Fruit fly (Drosophila melanogaster) whole organism, wandering third instar larva: ENCODE results near the gene CG15517.

Experiments
- Abd-B ChIP-seq: fragments of >200 bp; optimal IDR thresholded peaks from 2 replicates; lab custom pipeline; 2017; ENCODE audit warnings: missing biosample characterization, missing genetic modification characterization
- CG32264 ChIP-seq: fragments of 200-800 bp; sonication (Bioruptor generic); optimal IDR thresholded peaks from 2 replicates; lab custom pipeline; 2016; ENCODE audit warnings: missing biosample characterization, missing genetic modification characterization
- CG9705 ChIP-seq: fragments of 200-800 bp; sonication (Bioruptor generic); optimal IDR thresholded peaks from 2 replicates; lab custom pipeline; 2018; ENCODE audit warnings: missing biosample characterization, mild to moderate bottlenecking, missing genetic modification characterization
- CrebA ChIP-seq: fragments of 200-800 bp; sonication (Bioruptor generic); optimal IDR thresholded peaks from 2 replicates; lab custom pipeline; 2016; ENCODE audit warnings: missing biosample characterization, mild to moderate bottlenecking, missing genetic modification characterization, borderline replicate concordance
- Dfd ChIP-seq: fragments of >200 bp; optimal IDR thresholded peaks from 2 replicates; lab custom pipeline; 2017; ENCODE audit warnings: missing biosample characterization, missing genetic modification characterization
- Dif ChIP-seq: fragments of 200-275, 200-300 bp; sonication (Bioruptor generic); optimal IDR thresholded peaks from 2 replicates; lab custom pipeline; 2018; ENCODE audit warnings: missing biosample characterization, missing genetic modification characterization; ENCODE audit not compliant: partially characterized antibody
- GATAd ChIP-seq: sonication (Bioruptor generic); optimal IDR thresholded peaks from 2 replicates; lab custom pipeline; 2016; ENCODE audit warnings: missing biosample characterization, missing genetic modification characterization
- HLH106 ChIP-seq: fragments of 200-800 bp; optimal IDR thresholded peaks from 3 replicates; lab custom pipeline; 2019; ENCODE audit warnings: missing biosample characterization, mild to moderate bottlenecking, missing genetic modification characterization, moderate library complexity
- Hnf4 ChIP-seq: fragments of 200-800 bp; sonication (Bioruptor generic); optimal IDR thresholded peaks from 2 replicates; lab custom pipeline; 2016; ENCODE audit warnings: missing biosample characterization, mild to moderate bottlenecking, missing genetic modification characterization
- Hr78 ChIP-seq: fragments of >200 bp; optimal IDR thresholded peaks from 2 replicates; lab custom pipeline; 2017; ENCODE audit warnings: missing biosample characterization, missing genetic modification characterization
- Hr83 ChIP-seq: fragments of 200-300 bp; sonication (Bioruptor generic); optimal IDR thresholded peaks from 2 replicates; lab custom pipeline; 2016; ENCODE audit warnings: missing biosample characterization, mild to moderate bottlenecking, missing genetic modification characterization, moderate library complexity; ENCODE audit not compliant: poor library complexity, severe bottlenecking
- Jra ChIP-seq: sonication (Bioruptor generic); optimal IDR thresholded peaks from 2 replicates; lab custom pipeline; 2016; ENCODE audit warnings: missing biosample characterization, missing genetic modification characterization
- Mio ChIP-seq: sonication (Bioruptor generic); optimal IDR thresholded peaks from 2 replicates; lab custom pipeline; 2016; ENCODE audit warnings: missing biosample characterization, missing genetic modification characterization
- Myc ChIP-seq: fragments of >200 bp; optimal IDR thresholded peaks from 2 replicates; lab custom pipeline; 2017
- N ChIP-seq: fragments of >200 bp; optimal IDR thresholded peaks from 2 replicates; lab custom pipeline; 2018; ENCODE audit warnings: missing biosample characterization, missing external identifiers, missing genetic modification characterization
- Rel ChIP-seq, 2 experiments: fragments of 200-800 bp; sonication (Bioruptor generic) in 1 of 2; optimal IDR thresholded peaks; 2 replicates in 1 of 2; 3 replicates in 1 of 2; lab custom pipeline; 2016 to 2019; ENCODE audit warnings: mild to moderate bottlenecking in 2 of 2, missing biosample characterization in 2 of 2, missing genetic modification characterization in 2 of 2, moderate library complexity in 1 of 2
- Sp1 ChIP-seq: fragments of 200-800 bp; sonication (Bioruptor generic); optimal IDR thresholded peaks from 3 replicates; lab custom pipeline; 2019; ENCODE audit warnings: missing biosample characterization, mild to moderate bottlenecking, missing genetic modification characterization, moderate library complexity
- Vsx2 ChIP-seq: fragments of 200-300, 225-300 bp; sonication (Bioruptor generic); optimal IDR thresholded peaks from 2 replicates; lab custom pipeline; 2018; ENCODE audit warnings: missing biosample characterization, missing genetic modification characterization; ENCODE audit not compliant: partially characterized antibody
- br ChIP-seq: fragments of 200-800 bp; sonication (Bioruptor generic); optimal IDR thresholded peaks from 2 replicates; lab custom pipeline; 2016; ENCODE audit warnings: missing biosample characterization, missing genetic modification characterization
- brk ChIP-seq: fragments of 200-800 bp; sonication (Bioruptor generic); optimal IDR thresholded peaks from 2 replicates; lab custom pipeline; 2016; ENCODE audit warnings: missing biosample characterization, mild to moderate bottlenecking, missing genetic modification characterization
- dl ChIP-seq, 2 experiments: fragments of 175-275, 200-275 bp in 1 of 2; fragments of 200-275 bp in 1 of 2; sonication (Bioruptor generic); optimal IDR thresholded peaks; lab custom pipeline; 2018; ENCODE audit warnings: mild to moderate bottlenecking in 2 of 2, missing biosample characterization in 2 of 2, missing genetic modification characterization in 2 of 2, moderate library complexity in 2 of 2; ENCODE audit not compliant: partially characterized antibody in 2 of 2, insufficient read depth in 1 of 2
- dmrt93B ChIP-seq: fragments of 200-800 bp; sonication (Bioruptor generic); optimal IDR thresholded peaks from 2 replicates; lab custom pipeline; 2018; ENCODE audit warnings: missing biosample characterization, mild to moderate bottlenecking, missing genetic modification characterization
- dsf ChIP-seq: sonication (Bioruptor generic); optimal IDR thresholded peaks from 2 replicates; lab custom pipeline; 2016; ENCODE audit warnings: missing biosample characterization, missing genetic modification characterization, borderline replicate concordance
- ey ChIP-seq: fragments of 200-800 bp; sonication (Bioruptor generic); optimal IDR thresholded peaks from 2 replicates; lab custom pipeline; 2016; ENCODE audit warnings: missing biosample characterization, missing genetic modification characterization
- foxo ChIP-seq, 2 experiments: fragments of 200-800 bp; sonication (Bioruptor generic); optimal IDR thresholded peaks; 2 replicates in 1 of 2; 3 replicates in 1 of 2; lab custom pipeline; 2016 to 2017; ENCODE audit warnings: missing biosample characterization in 2 of 2, missing genetic modification characterization in 2 of 2
- h ChIP-seq: fragments of 200-800 bp; sonication (Bioruptor generic); optimal IDR thresholded peaks from 3 replicates; lab custom pipeline; 2016; ENCODE audit warnings: missing biosample characterization, mild to moderate bottlenecking, missing genetic modification characterization
- jim ChIP-seq: fragments of 175-275, 200-325 bp; sonication (Bioruptor generic); optimal IDR thresholded peaks from 2 replicates; lab custom pipeline; 2016; ENCODE audit warnings: missing biosample characterization, mild to moderate bottlenecking, missing genetic modification characterization
- lola ChIP-seq: fragments of >200 bp; optimal IDR thresholded peaks from 2 replicates; lab custom pipeline; 2017; ENCODE audit warnings: missing biosample characterization, missing genetic modification characterization
- pan ChIP-seq: fragments of >200 bp; optimal IDR thresholded peaks from 2 replicates; lab custom pipeline; 2017
- psq ChIP-seq: fragments of 200-800 bp; sonication (Bioruptor generic); optimal IDR thresholded peaks from 3 replicates; lab custom pipeline; 2017; ENCODE audit warnings: missing biosample characterization, mild to moderate bottlenecking, missing genetic modification characterization, moderate library complexity
- rgr ChIP-seq: fragments of 200-800 bp; sonication (Bioruptor generic); optimal IDR thresholded peaks from 3 replicates; lab custom pipeline; 2016; ENCODE audit warnings: missing biosample characterization, mild to moderate bottlenecking, missing genetic modification characterization
- sage ChIP-seq: fragments of 200-800 bp; sonication (Bioruptor generic); optimal IDR thresholded peaks from 2 replicates; lab custom pipeline; 2016; ENCODE audit warnings: missing biosample characterization, mild to moderate bottlenecking, missing genetic modification characterization
- sv ChIP-seq: fragments of 200-800 bp; sonication (Bioruptor generic); optimal IDR thresholded peaks from 3 replicates; lab custom pipeline; 2016; ENCODE audit warnings: missing biosample characterization, missing genetic modification characterization
- tai ChIP-seq: sonication (Bioruptor generic); optimal IDR thresholded peaks from 2 replicates; lab custom pipeline; 2016; ENCODE audit warnings: missing biosample characterization, missing genetic modification characterization
- usp ChIP-seq: fragments of >200 bp; optimal IDR thresholded peaks from 2 replicates; lab custom pipeline; 2017; ENCODE audit warnings: missing biosample characterization, missing genetic modification characterization
- woc ChIP-seq: sonication (Bioruptor generic); optimal IDR thresholded peaks from 2 replicates; lab custom pipeline; 2016; ENCODE audit warnings: missing biosample characterization, mild to moderate bottlenecking, missing genetic modification characterization

CG15517 gene

dm6 chr3R:29868676-29869349 is 34.8 kb downstream of the CG15517 start, which contains the start of gene Zip99C (continued):
- TF ChIP-seq jim (GFP tag; lab: Kevin White, UChicago), result no peak
- TF ChIP-seq woc (GFP tag; lab: Kevin White, UChicago), result peak; percentile 32
- no peak for TF ChIP-seq ey (GFP tag; lab: Kevin White, UChicago)
- peak; percentile 13 for TF ChIP-seq GATAd (GFP tag; lab: Kevin White, UChicago)
- TF ChIP-seq pan (lab: Kevin White, UChicago), result no peak
- TF ChIP-seq h (GFP tag; lab: Kevin White, UChicago), result peak; percentile 31
- no peak for TF ChIP-seq Abd-B (GFP tag; lab: Kevin White, UChicago)
- TF ChIP-seq Vsx2, result no peak
- no peak for TF ChIP-seq N (GFP tag; lab: Kevin White, UChicago)

DNA sequence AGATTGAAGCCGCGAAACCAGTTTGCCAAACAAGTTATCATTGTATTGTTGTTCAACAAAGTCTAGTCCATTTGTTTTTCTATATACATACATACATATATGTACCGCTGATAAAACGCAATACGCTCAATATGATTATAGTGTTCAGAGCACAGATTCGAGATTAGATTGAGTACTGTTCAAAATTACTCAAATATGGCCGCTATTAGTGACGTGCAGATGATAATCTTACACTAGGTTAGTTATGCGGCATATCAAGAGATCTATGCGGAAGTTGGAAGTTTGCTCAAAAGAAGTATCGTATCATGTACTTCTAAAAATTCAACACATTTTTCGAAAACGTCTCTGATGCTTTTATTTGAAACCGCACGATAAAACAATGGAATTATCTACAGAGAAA is 35.7 kb downstream of the CG15517 start:
- TF ChIP-seq Sp1 (GFP tag; lab: Kevin White, UChicago) (no peak), tai (GFP tag; lab: Kevin White, UChicago) (no peak), Abd-B (GFP tag; lab: Kevin White, UChicago) (no peak), Vsx2 (no peak), jim (GFP tag; lab: Kevin White, UChicago) (no peak), N (GFP tag; lab: Kevin White, UChicago) (no peak), HLH106 (tag; lab: Kevin White, UChicago) (no peak), usp (GFP tag; lab: Kevin White, UChicago) (no peak), woc (GFP tag; lab: Kevin White, UChicago) (no peak), Jra (no peak), rgr (GFP tag; lab: Kevin White, UChicago) (no peak), brk (GFP tag; lab: Kevin White, UChicago) (no peak), Dif (GFP tag; lab: Kevin White, UChicago) (no peak), Hnf4 (GFP tag; lab: Kevin White, UChicago) (no peak), Mio (GFP tag; lab: Kevin White, UChicago) (no peak), CG32264 (GFP tag; lab: Kevin White, UChicago) (no peak), psq (GFP tag; lab: Kevin White, UChicago) (no peak), CG9705 (GFP tag; lab: Kevin White, UChicago) (no peak), CrebA (GFP tag; lab: Kevin White, UChicago) (no peak), foxo (GFP tag; optimal IDR thresholded peaks at IDR 0.05; lab: Kevin White, UChicago) (no peak)

DNA sequence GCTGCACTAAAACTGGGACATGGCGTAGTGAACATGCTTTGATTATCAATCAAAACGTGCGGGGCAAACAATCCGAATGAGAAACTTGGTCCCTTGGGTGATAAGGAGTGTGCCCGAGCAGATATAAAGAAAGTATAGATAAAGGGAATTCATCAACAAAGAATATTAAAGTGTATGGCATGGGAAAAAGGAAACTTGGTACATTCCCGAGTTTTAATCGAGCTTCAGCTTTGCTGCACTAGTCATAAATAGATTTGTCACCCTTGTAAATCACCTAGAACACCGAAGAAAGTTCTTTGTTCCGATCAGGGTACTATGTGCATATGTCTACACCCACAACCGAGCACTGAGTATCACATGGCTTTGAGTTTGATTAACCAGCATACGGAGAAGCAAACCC is 36.2 kb downstream of the CG15517 start:
- no peak for TF ChIP-seq br (GFP tag; lab: Kevin White, UChicago)
- TF ChIP-seq sage (GFP tag; lab: Kevin White, UChicago), result no peak
- no peak for TF ChIP-seq Mio (GFP tag; lab: Kevin White, UChicago)
- no peak for TF ChIP-seq Rel (GFP tag; optimal IDR thresholded peaks at IDR 0.05; lab: Kevin White, UChicago)
- TF ChIP-seq Rel (tag; optimal IDR thresholded peaks at IDR 0.05; lab: Kevin White, UChicago), result peak; percentile 99

DNA sequence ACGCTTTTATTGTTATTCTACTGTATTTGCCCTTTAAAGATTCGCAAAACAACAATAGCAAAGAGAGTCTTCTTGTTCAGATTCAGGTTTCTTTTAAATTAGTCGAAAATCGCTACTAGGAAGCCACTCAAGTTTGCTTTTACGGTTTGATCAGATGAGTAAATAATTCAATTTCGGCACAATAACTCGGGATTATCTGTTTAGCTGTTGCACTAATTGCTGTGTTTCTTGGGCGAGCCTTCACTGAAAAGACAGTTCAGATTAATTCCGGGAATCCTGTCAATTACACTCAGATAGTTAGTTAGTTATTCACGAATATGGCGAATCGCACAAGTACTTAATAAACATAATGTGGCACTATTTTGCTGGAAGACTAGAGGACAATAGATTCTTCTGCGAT is 36.9 kb downstream of the CG15517 start:
- TF ChIP-seq brk (GFP tag; lab: Kevin White, UChicago), result no peak
- TF ChIP-seq HLH106 (tag; lab: Kevin White, UChicago), result no peak
- peak; percentile 22 for TF ChIP-seq Sp1 (GFP tag; lab: Kevin White, UChicago)
- no peak for TF ChIP-seq jim (GFP tag; lab: Kevin White, UChicago)
- TF ChIP-seq CG32264 (GFP tag; lab: Kevin White, UChicago), result no peak
- no peak for TF ChIP-seq pan (lab: Kevin White, UChicago)
- no peak for TF ChIP-seq ey (GFP tag; lab: Kevin White, UChicago)
- no peak for TF ChIP-seq Myc
- TF ChIP-seq CrebA (GFP tag; lab: Kevin White, UChicago), result no peak
- no peak for TF ChIP-seq CG9705 (GFP tag; lab: Kevin White, UChicago)
- no peak for TF ChIP-seq GATAd (GFP tag; lab: Kevin White, UChicago)
- TF ChIP-seq Rel (GFP tag; optimal IDR thresholded peaks at IDR 0.05; lab: Kevin White, UChicago), result no peak
- no peak for TF ChIP-seq Rel (tag; optimal IDR thresholded peaks at IDR 0.05; lab: Kevin White, UChicago)
- no peak for TF ChIP-seq sage (GFP tag; lab: Kevin White, UChicago)
- no peak for TF ChIP-seq tai (GFP tag; lab: Kevin White, UChicago)
- peak in 1 of 2 experiments; percentile 4 for TF ChIP-seq foxo (GFP tag; optimal IDR thresholded peaks at IDR 0.05; lab: Kevin White, UChicago)
- peak; percentile 66 for TF ChIP-seq rgr (GFP tag; lab: Kevin White, UChicago)
- TF ChIP-seq dl (GFP tag; optimal IDR thresholded peaks at IDR 0.05; lab: Kevin White, UChicago; ENCODE audit: insufficient read depth in 1 of 2, partially characterized antibody in 2 of 2), result no peak
- TF ChIP-seq usp (GFP tag; lab: Kevin White, UChicago), result no peak
- no peak for TF ChIP-seq Jra
- TF ChIP-seq N (GFP tag; lab: Kevin White, UChicago), result no peak
- no peak for TF ChIP-seq h (GFP tag; lab: Kevin White, UChicago)
- no peak for TF ChIP-seq Mio (GFP tag; lab: Kevin White, UChicago)
- TF ChIP-seq Abd-B (GFP tag; lab: Kevin White, UChicago), result no peak
- TF ChIP-seq woc (GFP tag; lab: Kevin White, UChicago), result no peak
- TF ChIP-seq lola, result no peak
- no peak for TF ChIP-seq Vsx2
- peak; percentile 5 for TF ChIP-seq Hnf4 (GFP tag; lab: Kevin White, UChicago)
- TF ChIP-seq dmrt93B, result no peak
- no peak for TF ChIP-seq Dif (GFP tag; lab: Kevin White, UChicago)
- no peak for TF ChIP-seq Hr78 (GFP tag; lab: Kevin White, UChicago)
- TF ChIP-seq Hr83 (GFP tag; lab: Kevin White, UChicago), result peak; percentile 69
- no peak for TF ChIP-seq dsf (GFP tag; lab: Kevin White, UChicago)
- TF ChIP-seq br (GFP tag; lab: Kevin White, UChicago), result no peak
- TF ChIP-seq psq (GFP tag; lab: Kevin White, UChicago), result no peak
- TF ChIP-seq Dfd, result no peak
- no peak for TF ChIP-seq sv (GFP tag; lab: Kevin White, UChicago)
